Worm (Caenorhabditis elegans) whole organism, late embryonic: ENCODE data around the gene T08A9.13.

Source experiments
- C08G9.2 ChIP-seq: sonication (generic microtip); optimal IDR thresholded peaks from 2 replicates; lab custom pipeline; 2016; ENCODE audit warnings: mild to moderate bottlenecking, missing genetic modification characterization, moderate library complexity, missing compliant biosample characterization
- C38D4.7 ChIP-seq: fragments of 200-800 bp; sonication (Bioruptor generic); optimal IDR thresholded peaks from 2 replicates; lab custom pipeline; 2018; ENCODE audit warnings: mild to moderate bottlenecking, missing genetic modification characterization, moderate library complexity, missing compliant biosample characterization
- K02D7.2 ChIP-seq: sonication (generic microtip); optimal IDR thresholded peaks from 2 replicates; lab custom pipeline; 2017; ENCODE audit warnings: mild to moderate bottlenecking, missing genetic modification characterization, missing compliant biosample characterization
- Y22D7AL.16 ChIP-seq: sonication (generic microtip); optimal IDR thresholded peaks from 2 replicates; lab custom pipeline; 2016; ENCODE audit warnings: missing genetic modification characterization, missing compliant biosample characterization
- ceh-14 ChIP-seq: sonication (generic microtip); optimal IDR thresholded peaks from 2 replicates; lab custom pipeline; 2016; ENCODE audit warnings: missing genotype, missing genetic modification characterization, missing compliant biosample characterization
- ceh-19 ChIP-seq: fragments of 200-800 bp; sonication (Bioruptor generic); optimal IDR thresholded peaks from 2 replicates; lab custom pipeline; 2018; ENCODE audit warnings: mild to moderate bottlenecking, missing genetic modification characterization, missing compliant biosample characterization
- ceh-31 ChIP-seq: sonication (generic microtip); optimal IDR thresholded peaks from 2 replicates; lab custom pipeline; 2016; ENCODE audit warnings: missing genetic modification characterization, missing compliant biosample characterization
- dve-1 ChIP-seq: sonication (generic microtip); optimal IDR thresholded peaks from 2 replicates; lab custom pipeline; 2017; ENCODE audit warnings: antibody characterized with exemption, mild to moderate bottlenecking, missing genetic modification characterization, missing compliant biosample characterization
- elt-2 ChIP-seq: sonication (generic microtip); optimal IDR thresholded peaks from 2 replicates; lab custom pipeline; 2016; ENCODE audit warnings: missing genetic modification reagents, missing genetic modification characterization, missing compliant biosample characterization
- eyg-1 ChIP-seq: sonication (generic microtip); optimal IDR thresholded peaks from 2 replicates; lab custom pipeline; 2016; ENCODE audit warnings: missing genotype, missing genetic modification characterization, missing compliant biosample characterization
- hlh-13 ChIP-seq: fragments of 200-800 bp; sonication (Bioruptor generic); optimal IDR thresholded peaks from 2 replicates; lab custom pipeline; 2018; ENCODE audit warnings: mild to moderate bottlenecking, missing genetic modification characterization, missing compliant biosample characterization
- hlh-15 ChIP-seq: sonication (generic microtip); optimal IDR thresholded peaks from 2 replicates; lab custom pipeline; 2016; ENCODE audit warnings: missing genetic modification characterization, missing compliant biosample characterization
- hlh-6 ChIP-seq: sonication (generic microtip); optimal IDR thresholded peaks from 2 replicates; lab custom pipeline; 2016; ENCODE audit warnings: missing genotype, missing genetic modification characterization, missing compliant biosample characterization
- hlh-8 ChIP-seq: sonication (generic microtip); optimal IDR thresholded peaks from 2 replicates; lab custom pipeline; 2016; ENCODE audit warnings: missing genotype, missing genetic modification characterization, missing compliant biosample characterization
- mec-3 ChIP-seq: sonication (generic microtip); optimal IDR thresholded peaks from 2 replicates; lab custom pipeline; 2016; ENCODE audit warnings: borderline replicate concordance, missing genetic modification characterization, missing compliant biosample characterization
- nfya-1 ChIP-seq: sonication (generic microtip); optimal IDR thresholded peaks from 2 replicates; lab custom pipeline; 2017; ENCODE audit warnings: missing genetic modification characterization, mild to moderate bottlenecking, missing compliant biosample characterization, antibody characterized with exemption, moderate library complexity
- nhr-11 ChIP-seq: fragments of 150-350 bp; optimal IDR thresholded peaks from 2 replicates; lab custom pipeline; 2014; ENCODE audit warnings: missing biosample characterization, missing genetic modification characterization
- npax-4 ChIP-seq: sonication (generic microtip); optimal IDR thresholded peaks from 2 replicates; lab custom pipeline; 2016; ENCODE audit warnings: missing genetic modification characterization, missing compliant biosample characterization
- pag-3 ChIP-seq: sonication (generic microtip); optimal IDR thresholded peaks from 2 replicates; lab custom pipeline; 2016; ENCODE audit warnings: missing compliant biosample characterization, missing genetic modification characterization, borderline replicate concordance
- pha-4 ChIP-seq: fragments of 150-350 bp; optimal IDR thresholded peaks from 2 replicates; lab custom pipeline; 2018; ENCODE audit warnings: missing biosample characterization, missing genetic modification reagents, missing genetic modification characterization
- ref-2 ChIP-seq: sonication (generic microtip); optimal IDR thresholded peaks from 2 replicates; lab custom pipeline; 2016; ENCODE audit warnings: missing genetic modification characterization, missing compliant biosample characterization
- rnt-1 ChIP-seq: sonication (generic microtip); optimal IDR thresholded peaks from 2 replicates; lab custom pipeline; 2016; ENCODE audit warnings: missing genetic modification characterization, missing compliant biosample characterization
- syd-9 ChIP-seq: sonication (generic microtip); optimal IDR thresholded peaks from 2 replicates; lab custom pipeline; 2016; ENCODE audit warnings: mild to moderate bottlenecking, missing genetic modification characterization, moderate library complexity, missing compliant biosample characterization
- ttx-3 ChIP-seq: sonication (generic microtip); optimal IDR thresholded peaks from 2 replicates; lab custom pipeline; 2016; ENCODE audit warnings: missing genetic modification reagents, missing genetic modification characterization, missing compliant biosample characterization
- unc-3 ChIP-seq, 2 experiments: fragments of 200-800 bp in 1 of 2; sonication (Bioruptor generic) in 1 of 2; sonication (generic microtip) in 1 of 2; conservative IDR thresholded peaks in 1 of 2; optimal IDR thresholded peaks in 1 of 2; 2 replicates each; pipeline versions ENCODE4 v1.3.6 to Lab custom; 2016 to 2022; ENCODE audit warnings: missing compliant biosample characterization in 2 of 2, missing genetic modification characterization in 2 of 2, missing genetic modification reagents in 1 of 2
- unc-42 ChIP-seq: sonication (generic microtip); optimal IDR thresholded peaks from 2 replicates; lab custom pipeline; 2016; ENCODE audit warnings: missing genotype, missing genetic modification characterization, missing compliant biosample characterization
- ztf-16 ChIP-seq: sonication (generic microtip); optimal IDR thresholded peaks from 2 replicates; lab custom pipeline; 2017; ENCODE audit warnings: missing genetic modification characterization, missing compliant biosample characterization

The T08A9.13 gene

DNA sequence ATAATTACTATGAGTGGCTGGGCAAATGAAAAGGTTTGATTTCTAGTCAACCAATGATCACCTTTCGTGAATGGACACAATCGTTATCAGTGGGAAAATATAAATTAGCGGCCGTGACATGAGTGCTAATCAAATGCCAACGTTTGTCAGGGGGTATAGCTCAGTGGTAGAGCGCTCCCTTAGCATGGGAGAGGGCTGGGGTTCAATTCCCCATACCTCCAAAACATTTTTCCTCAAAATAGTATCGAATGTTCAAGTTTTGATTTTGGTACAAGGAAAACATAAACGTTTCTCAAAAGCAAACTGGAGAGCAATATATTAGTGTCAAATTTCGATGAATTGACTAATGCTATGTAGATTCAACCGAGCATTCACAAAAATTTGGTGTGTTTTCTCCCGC, 1.4 kb upstream of the T08A9.13 start:
- TF ChIP-seq nfya-1 (tag; lab: Kevin White, UChicago) = no peak
- TF ChIP-seq elt-2 = peak; percentile 62
- TF ChIP-seq ceh-14 (tag; lab: Kevin White, UChicago) = peak; percentile 26
- TF ChIP-seq nhr-11 (tag; lab: Kevin White, UChicago) = no peak
- no peak for TF ChIP-seq mec-3 (tag; lab: Kevin White, UChicago)
- TF ChIP-seq unc-42 (tag; lab: Kevin White, UChicago) = no peak
- TF ChIP-seq ref-2 (tag; lab: Kevin White, UChicago) = peak; percentile 19
- peak; percentile 31 for TF ChIP-seq ceh-19 (GFP tag; lab: Kevin White, UChicago)
- peak; percentile 9 for TF ChIP-seq K02D7.2 (tag; lab: Kevin White, UChicago)
- TF ChIP-seq C38D4.7 = peak; percentile 8
- no peak for TF ChIP-seq C08G9.2 (tag; lab: Kevin White, UChicago)
- TF ChIP-seq, all 69 proteins: peak for 6

DNA sequence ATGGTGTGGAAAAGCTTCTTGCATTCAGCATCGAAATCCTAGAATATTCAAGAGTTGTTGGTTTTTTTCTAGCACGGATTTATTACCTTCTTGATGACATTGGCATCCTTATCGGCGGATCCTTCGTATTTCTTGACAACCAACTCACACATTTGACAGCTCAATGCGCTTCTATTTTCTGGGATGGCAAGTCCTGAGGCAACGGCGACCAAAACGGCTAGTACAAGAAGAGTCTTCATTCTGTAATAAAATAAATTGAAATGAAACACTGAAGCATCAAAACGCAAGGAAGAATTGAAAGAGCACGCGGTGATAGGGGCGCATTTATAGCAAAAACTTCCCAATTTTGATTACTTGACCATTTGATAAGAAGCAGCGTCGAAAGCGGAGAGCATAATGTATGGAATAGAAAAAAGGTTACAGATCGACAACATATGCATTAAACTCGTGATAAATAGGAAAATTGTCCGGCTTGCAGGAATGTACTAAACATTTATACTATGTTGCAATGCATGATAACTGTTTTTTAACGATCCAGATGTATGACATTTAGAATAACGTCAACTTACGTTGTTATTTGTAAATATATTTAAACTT, 2.0 kb downstream of the T08A9.13 start, which contains the start of gene spp-5:
Gene spp-5, minus strand, starts transcription at position 240 of the 597 bp plus-strand sequence.
- TF ChIP-seq elt-2 (peak; percentile 22), nhr-11 (tag; lab: Kevin White, UChicago) (no peak)

DNA sequence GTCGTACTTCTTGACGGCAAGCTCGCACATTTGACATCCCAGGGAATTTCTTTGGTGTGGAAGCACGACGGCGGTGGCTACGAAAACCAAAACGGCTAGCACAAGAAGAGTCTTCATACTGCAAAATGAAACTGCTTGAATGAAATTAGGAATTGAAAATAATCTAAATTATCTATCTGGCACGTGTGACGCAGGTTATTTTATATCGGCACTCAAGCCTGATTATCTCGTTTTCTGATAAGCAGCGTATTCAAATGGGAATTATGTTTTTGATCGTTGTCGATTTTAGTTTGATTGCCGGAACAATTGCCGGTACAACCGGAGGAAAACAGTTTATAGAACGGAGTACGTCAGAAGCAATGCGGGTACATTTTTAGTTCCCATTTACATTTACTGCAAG, 3.6 kb downstream of the T08A9.13 start, which contains the start of gene spp-4:
Gene spp-4, minus strand, starts transcription at position 118 of the 400 bp plus-strand sequence.
- TF ChIP-seq hlh-15 (tag; lab: Kevin White, UChicago) = no peak
- TF ChIP-seq ceh-31 (tag; lab: Kevin White, UChicago) = no peak
- no peak for TF ChIP-seq hlh-6 (tag; lab: Kevin White, UChicago)
- no peak for TF ChIP-seq hlh-8 (tag; lab: Kevin White, UChicago)
- TF ChIP-seq pha-4 (tag; lab: Kevin White, UChicago) = no peak
- no peak for TF ChIP-seq hlh-13 (GFP tag; lab: Kevin White, UChicago)
- no peak for TF ChIP-seq ttx-3
- no peak for TF ChIP-seq npax-4 (tag; lab: Kevin White, UChicago)
- TF ChIP-seq eyg-1 (tag; lab: Kevin White, UChicago) = no peak
- no peak for TF ChIP-seq ref-2 (tag; lab: Kevin White, UChicago)
- no peak for TF ChIP-seq ztf-16 (tag; lab: Kevin White, UChicago)
- no peak for TF ChIP-seq unc-3 (GFP tag; conservative IDR thresholded peaks at IDR 0.05; lab: Robert Waterston, UW)
- TF ChIP-seq unc-3 (tag; optimal IDR thresholded peaks at IDR 0.05; lab: Kevin White, UChicago) = no peak
- TF ChIP-seq rnt-1 = no peak
- no peak for TF ChIP-seq Y22D7AL.16 (tag; lab: Kevin White, UChicago)
- no peak for TF ChIP-seq syd-9 (tag; lab: Kevin White, UChicago)
- no peak for TF ChIP-seq dve-1 (tag; lab: Kevin White, UChicago)

DNA sequence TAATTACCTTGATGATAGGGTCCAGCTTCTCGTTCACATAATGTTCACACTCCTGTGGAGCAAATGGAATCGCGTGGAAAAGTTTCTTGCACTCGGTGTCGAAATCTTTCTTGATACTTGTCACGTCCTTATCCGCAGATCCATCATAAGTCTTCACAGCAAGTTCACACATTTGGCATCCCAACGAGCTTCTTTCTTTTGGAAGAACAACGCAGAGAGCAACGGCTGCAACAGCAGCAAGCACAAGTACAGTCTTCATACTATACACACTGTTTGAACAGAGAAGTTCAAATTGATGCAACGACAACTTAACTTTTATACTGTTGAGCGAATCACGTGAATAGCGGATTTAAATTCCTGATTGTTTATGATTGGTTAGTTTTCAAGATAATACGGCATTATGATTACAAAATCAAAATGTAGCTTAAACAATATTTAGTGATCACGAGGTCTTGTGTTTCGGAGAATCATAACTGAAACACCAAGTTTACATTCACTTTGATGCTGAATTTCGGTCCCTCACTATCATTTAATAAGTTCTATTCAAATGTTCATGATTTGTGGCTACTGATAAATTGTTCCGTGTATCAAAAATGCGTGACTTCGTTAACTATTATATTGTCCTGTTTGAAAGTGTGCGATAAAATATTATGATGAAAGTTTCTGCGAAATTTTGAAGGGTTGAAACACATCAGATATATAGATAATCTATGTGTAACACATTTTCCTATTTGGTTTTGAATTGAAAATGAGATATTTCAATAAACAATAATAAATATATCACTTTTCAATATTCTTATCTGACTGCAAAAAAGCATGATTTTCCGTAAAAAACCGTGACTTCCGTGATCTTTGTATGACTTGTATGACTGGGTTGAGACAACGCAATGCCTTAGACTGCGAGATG, 5.5 kb downstream of the T08A9.13 start, which contains the start of the genes spp-2 and spp-6:
Gene spp-2, minus strand, starts transcription at position 334 of the 907 bp plus-strand sequence.
Gene spp-6, plus strand, starts transcription at position 857 of the 907 bp plus-strand sequence.
- no peak for TF ChIP-seq K02D7.2 (tag; lab: Kevin White, UChicago)
- TF ChIP-seq pag-3 (tag; lab: Kevin White, UChicago) = no peak
- no peak for TF ChIP-seq unc-3 (GFP tag; conservative IDR thresholded peaks at IDR 0.05; lab: Robert Waterston, UW)
- TF ChIP-seq unc-3 (tag; optimal IDR thresholded peaks at IDR 0.05; lab: Kevin White, UChicago) = no peak

DNA sequence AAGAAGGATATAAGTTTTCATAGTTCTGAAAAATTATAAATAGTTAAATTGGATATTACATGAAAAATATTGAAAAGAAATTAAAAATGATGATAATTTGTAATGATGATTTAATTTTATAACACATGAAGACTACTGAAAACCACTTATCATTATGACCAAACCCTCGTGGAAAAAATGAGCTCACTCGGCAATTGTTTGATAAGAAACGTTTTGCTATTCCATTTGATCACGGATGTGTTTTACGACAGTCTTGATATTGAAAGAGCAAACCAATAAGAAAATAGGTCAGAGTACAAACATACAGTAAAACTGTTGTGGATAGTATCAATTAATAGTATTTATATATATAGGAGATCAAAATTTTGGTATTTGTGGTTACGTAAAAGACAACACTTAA, 6.9 kb downstream of the T08A9.13 start, which contains the start of gene spp-3:
Gene spp-3, minus strand, starts transcription at position 25 of the 400 bp plus-strand sequence.
- TF ChIP-seq pha-4 (tag; lab: Kevin White, UChicago) = no peak
- TF ChIP-seq npax-4 (tag; lab: Kevin White, UChicago) = no peak
- peak; percentile 10 for TF ChIP-seq elt-2
